Worm (Caenorhabditis elegans) whole organism, L3 larva: ENCODE data around the gene T22G5.1.
A peak's percentile ranks its signal among the peaks of the same experiment; 100 is the strongest.

Experiments used
- ZK546.5 ChIP-seq: sonication (generic microtip); optimal IDR thresholded peaks from 2 replicates; lab custom pipeline; 2017; ENCODE audit warnings: missing biosample characterization, missing genetic modification characterization
- ceh-82 ChIP-seq: fragments of 150-350 bp; optimal IDR thresholded peaks from 2 replicates; lab custom pipeline; 2014; ENCODE audit warnings: missing biosample characterization, missing genetic modification characterization
- egl-27 ChIP-seq: sonication (generic microtip); optimal IDR thresholded peaks from 4 replicates; lab custom pipeline; 2017; ENCODE audit warnings: missing biosample characterization, missing genetic modification reagents, missing genetic modification characterization
- elt-3 ChIP-seq, 3 experiments: fragments of 150-350 bp in 1 of 3; sonication (generic microtip) in 2 of 3; optimal IDR thresholded peaks; 2 replicates in 2 of 3; 4 replicates in 1 of 3; lab custom pipeline; 2014 to 2017; ENCODE audit warnings: missing biosample characterization in 3 of 3, missing genetic modification characterization in 3 of 3
- hmg-11 ChIP-seq: sonication (generic microtip); optimal IDR thresholded peaks from 2 replicates; lab custom pipeline; 2016; ENCODE audit warnings: missing genetic modification characterization, missing compliant biosample characterization
- jun-1 ChIP-seq: fragments of 150-350 bp; optimal IDR thresholded peaks from 2 replicates; lab custom pipeline; 2014; ENCODE audit warnings: missing biosample characterization, missing genetic modification reagents, missing genetic modification characterization
- lin-15B ChIP-seq: fragments of 150-350 bp; optimal IDR thresholded peaks from 2 replicates; lab custom pipeline; 2014; ENCODE audit warnings: missing biosample characterization, missing genetic modification characterization
- nhr-12 ChIP-seq: fragments of 150-350 bp; optimal IDR thresholded peaks from 2 replicates; lab custom pipeline; 2014; ENCODE audit warnings: missing biosample characterization, missing genetic modification characterization
- nhr-237 ChIP-seq: fragments of 150-350 bp; optimal IDR thresholded peaks from 2 replicates; lab custom pipeline; 2014; ENCODE audit warnings: missing biosample characterization, missing genetic modification characterization
- pha-4 ChIP-seq: fragments of 150-350 bp; optimal IDR thresholded peaks from 2 replicates; lab custom pipeline; 2014; ENCODE audit warnings: missing biosample characterization, missing genetic modification reagents, missing genetic modification characterization
- pqm-1 ChIP-seq: fragments of 150-350 bp; optimal IDR thresholded peaks from 2 replicates; lab custom pipeline; 2017; ENCODE audit warnings: missing biosample characterization, missing genetic modification characterization, inconsistent platforms
- sea-2 ChIP-seq: fragments of 150-350 bp; sonication (generic microtip); optimal IDR thresholded peaks from 4 replicates; lab custom pipeline; 2014; ENCODE audit warnings: missing biosample characterization, missing genetic modification reagents, missing genetic modification characterization
- zag-1 ChIP-seq: fragments of 150-350 bp; optimal IDR thresholded peaks from 2 replicates; lab custom pipeline; 2014; ENCODE audit warnings: missing biosample characterization, missing genetic modification characterization

DNA sequence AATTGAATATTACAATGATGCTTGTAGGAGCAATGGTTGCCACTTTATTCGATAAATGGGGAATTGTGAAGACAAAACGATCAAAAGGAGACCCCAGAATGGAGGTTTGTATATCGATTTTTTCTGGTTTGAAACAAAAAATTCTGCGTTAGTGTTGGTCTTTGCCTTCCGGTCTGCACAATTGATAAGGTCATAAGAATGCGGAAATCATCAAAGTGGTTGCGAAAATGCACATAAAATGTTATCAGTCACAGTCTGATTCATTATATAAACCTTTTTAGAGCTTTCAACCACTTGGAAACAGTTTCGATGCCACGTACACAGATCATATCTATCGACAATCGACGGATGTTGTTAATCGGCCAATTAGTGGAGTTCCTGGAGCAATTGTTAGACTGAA is 17.0 kb downstream of the T22G5.1 start:
- TF ChIP-seq pqm-1 (peak; percentile 92), nhr-12 (tag; lab: Kevin White, UChicago) (no peak), egl-27 (tag; lab: Kevin White, UChicago) (no peak), jun-1 (no peak), hmg-11 (tag; lab: Kevin White, UChicago) (no peak), pha-4 (tag; lab: Kevin White, UChicago) (no peak), ZK546.5 (no peak), ceh-82 (tag; lab: Kevin White, UChicago) (no peak), lin-15B (tag; lab: Kevin White, UChicago) (no peak), sea-2 (GFP tag; lab: Kevin White, UChicago) (no peak), elt-3 (tag; optimal IDR thresholded peaks at IDR 0.05; lab: Kevin White, UChicago) (no peak), zag-1 (tag; lab: Kevin White, UChicago) (no peak), nhr-237 (no peak)
